Worm (Caenorhabditis elegans) whole organism, L4/young adult: ENCODE results near the gene F18A11.3.

ENCODE experiments used
- W03F9.2 ChIP-seq: fragments of 150-350 bp; optimal IDR thresholded peaks from 2 replicates; lab custom pipeline; 2014; ENCODE audit warnings: missing biosample characterization, missing genetic modification characterization
- dao-5 ChIP-seq: sonication (generic microtip); optimal IDR thresholded peaks from 2 replicates; lab custom pipeline; 2016; ENCODE audit warnings: missing genotype, missing genetic modification characterization, moderate library complexity, missing compliant biosample characterization
- him-1 ChIP-seq: sonication (generic microtip); optimal IDR thresholded peaks from 2 replicates; lab custom pipeline; 2016; ENCODE audit warnings: missing genotype, missing genetic modification reagents, missing genetic modification characterization, missing compliant biosample characterization

F18A11.3 gene

DNA sequence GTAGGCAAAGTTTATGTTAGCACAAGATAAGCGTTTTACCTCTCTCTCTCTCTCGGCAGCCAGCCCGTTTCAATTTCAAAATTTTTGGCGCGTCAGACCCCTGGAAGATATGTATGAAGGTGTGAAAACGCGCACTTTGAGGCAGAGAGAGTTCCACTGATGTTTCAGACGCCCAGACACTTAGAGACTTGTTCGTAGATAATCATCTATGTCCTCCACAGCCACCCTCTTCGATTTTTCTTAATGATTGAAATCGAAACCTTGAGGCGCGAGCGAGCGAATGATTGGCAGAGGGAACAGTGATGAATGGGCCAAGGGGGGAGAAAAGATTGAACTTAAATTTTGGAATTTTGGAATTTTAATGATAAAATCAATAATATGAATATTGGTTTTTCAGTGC is 45.0 kb downstream of the F18A11.3 start:
- TF ChIP-seq W03F9.2 (tag; lab: Kevin White, UChicago) (no peak), him-1 (tag; lab: Kevin White, UChicago) (no peak), dao-5 (no peak)

DNA sequence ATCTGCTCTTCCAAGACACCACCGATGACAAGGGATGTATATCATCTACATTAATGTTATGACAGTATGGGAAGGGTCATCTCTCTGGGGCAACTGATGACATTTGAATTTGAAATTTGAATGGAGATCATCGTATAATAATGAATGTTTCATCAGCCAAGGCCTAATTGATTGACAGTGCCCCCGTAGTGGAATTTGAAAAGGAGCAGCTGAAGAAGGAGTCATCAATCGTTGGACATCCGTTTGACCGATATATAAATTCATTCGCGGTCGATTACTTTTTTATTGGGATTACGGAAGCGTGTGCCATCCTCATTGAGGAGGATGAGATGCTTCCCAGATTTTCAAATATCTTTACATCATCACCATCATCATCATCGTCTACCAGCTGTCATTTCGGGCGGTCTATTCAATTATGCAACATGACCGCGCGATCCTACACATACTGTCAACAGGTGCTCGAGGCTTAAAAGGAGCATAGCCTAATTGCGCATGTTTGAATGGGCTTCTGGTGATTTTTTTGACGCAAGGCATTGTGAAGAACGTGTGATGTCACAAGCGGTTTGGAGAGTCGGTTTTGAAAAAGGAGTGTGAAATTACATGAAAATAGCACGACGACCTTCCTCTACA is 45.6 kb downstream of the F18A11.3 start:
- TF ChIP-seq him-1 (tag; lab: Kevin White, UChicago) (no peak), dao-5 (no peak), W03F9.2 (tag; lab: Kevin White, UChicago) (no peak)

DNA sequence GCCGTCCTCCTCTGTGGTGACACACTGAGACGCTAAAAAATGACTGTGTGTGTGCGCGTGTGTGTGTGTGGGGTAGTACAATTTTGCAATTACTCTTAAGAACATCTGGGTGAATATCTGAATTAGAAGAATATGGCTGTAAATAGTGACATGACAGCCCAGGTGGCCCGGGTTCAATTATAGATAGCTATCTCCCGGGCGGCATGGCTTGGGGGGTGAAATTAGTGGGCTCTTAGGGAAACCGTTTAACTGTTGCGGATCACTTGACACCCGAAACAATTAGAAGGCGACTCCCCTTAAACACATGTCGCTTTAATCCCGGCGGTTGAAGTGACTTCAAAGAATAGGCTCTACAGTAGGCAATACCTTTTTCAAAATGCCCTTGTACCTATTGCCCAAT is 46.5 kb downstream of the F18A11.3 start:
- TF ChIP-seq dao-5 (no peak), him-1 (tag; lab: Kevin White, UChicago) (no peak), W03F9.2 (tag; lab: Kevin White, UChicago) (no peak)

DNA sequence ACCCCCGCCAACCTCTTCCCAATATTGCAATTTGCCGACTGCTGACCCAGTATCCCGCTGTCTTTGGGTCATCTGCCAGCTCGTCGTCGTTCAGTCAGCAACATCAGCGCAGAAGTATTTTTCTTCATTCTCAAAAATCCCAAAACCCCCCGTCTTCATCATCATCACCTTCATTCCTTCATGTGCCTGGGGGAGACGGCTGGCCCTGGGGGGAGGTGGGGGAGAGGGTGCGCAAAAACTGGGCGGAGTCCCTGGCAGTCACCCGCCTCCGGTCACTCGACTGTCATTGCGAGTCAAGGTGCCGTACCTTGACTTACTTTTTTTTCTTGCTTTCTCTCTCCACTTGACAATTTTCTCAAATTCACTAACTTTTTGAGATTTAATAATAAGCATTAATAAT is 48.8 kb downstream of the F18A11.3 start:
- TF ChIP-seq him-1 (tag; lab: Kevin White, UChicago) (no peak), dao-5 (no peak), W03F9.2 (tag; lab: Kevin White, UChicago) (no peak)
